Worm (Caenorhabditis elegans): ENCODE measurements around the gene Y53F4B.14.

ce11 chrII:15074760-15075159, 37.0 kb downstream of the Y53F4B.14 start:
- TF ChIP-seq gmeb-2 (tag; optimal IDR thresholded peaks at IDR 0.05): no peak
- no peak for TF ChIP-seq unc-55 (GFP tag; optimal IDR thresholded peaks at IDR 0.05)
- no peak for TF ChIP-seq nhr-11 (tag; optimal IDR thresholded peaks at IDR 0.05)
- TF ChIP-seq sdc-2 (tag; optimal IDR thresholded peaks at IDR 0.05): no peak
- TF ChIP-seq ceh-31 (tag; optimal IDR thresholded peaks at IDR 0.05): no peak
- no peak for TF ChIP-seq rnt-1 (tag; optimal IDR thresholded peaks at IDR 0.05)
- TF ChIP-seq C08G9.2 (tag; optimal IDR thresholded peaks at IDR 0.05): no peak

Measured in whole organism, late embryonic.